Fruit fly (Drosophila melanogaster) S2 (cell line): ENCODE measurements around the gene CG3434.

Source experiments
- CG8478 ChIP-seq: fragments of >200 bp; optimal IDR thresholded peaks from 2 replicates; lab custom pipeline; 2018
- CTCF ChIP-seq, 2 experiments: fragments of >200 bp; optimal IDR thresholded peaks; 2 replicates each; lab custom pipeline; 2018

dm6 chr3L:9489133-9489532 lies 28.5 kb upstream of the CG3434 start, which contains the start of gene CG32036:
- TF ChIP-seq CG8478 (lab: Kevin White, UChicago), result no peak
- TF ChIP-seq CTCF (optimal IDR thresholded peaks at IDR 0.05; lab: Kevin White, UChicago), result no peak
